Fruit fly (Drosophila melanogaster): ENCODE data around the gene CG10657.

dm6 chr3L:12463580-12463979 lies 33.4 kb downstream of the CG10657 start:
- TF ChIP-seq CG17806 (tag; optimal IDR thresholded peaks at IDR 0.05) (no peak), CG8159 (tag; optimal IDR thresholded peaks at IDR 0.05) (no peak), Ets98B (GFP tag; IDR thresholded peaks at IDR 0.05) (no peak), CG13204 (GFP tag; optimal IDR thresholded peaks at IDR 0.05) (no peak), Pif1B (GFP tag; optimal IDR thresholded peaks at IDR 0.05) (no peak), Snoo (tag; optimal IDR thresholded peaks at IDR 0.05) (no peak), CG9948 (tag; optimal IDR thresholded peaks at IDR 0.05) (no peak), fd96Ca (GFP tag; IDR thresholded peaks at IDR 0.05) (no peak), CG10348 (GFP tag; IDR thresholded peaks at IDR 0.05) (no peak)

All from whole organism, pupa.